Fruit fly (Drosophila melanogaster) whole organism, pupa: Measurements from ENCODE around the gene pcm.
A peak's percentile ranks its signal among the peaks of the same experiment; 100 is the strongest.

Source experiments
- CG10348 ChIP-seq: fragments of 200-800 bp; sonication (Bioruptor generic); IDR thresholded peaks from 2 replicates; pipeline ENCODE4 v1.3.6; 2022; ENCODE audit warnings: missing biosample characterization, missing genetic modification characterization
- CG12605 ChIP-seq: fragments of 200-800 bp; sonication (Bioruptor generic); IDR thresholded peaks from 2 replicates; pipeline ENCODE4 v1.3.6; 2022; ENCODE audit warnings: missing biosample characterization, missing genetic modification characterization
- CG13204 ChIP-seq: fragments of 200-800 bp; sonication (Bioruptor generic); optimal IDR thresholded peaks from 2 replicates; lab custom pipeline; 2018; ENCODE audit warnings: missing biosample characterization, mild to moderate bottlenecking, missing genetic modification characterization, moderate library complexity
- CG14655 ChIP-seq: fragments of 200-800 bp; sonication (Bioruptor generic); optimal IDR thresholded peaks from 3 replicates; lab custom pipeline; 2017; ENCODE audit warnings: mild to moderate bottlenecking, missing biosample characterization, missing genetic modification reagents, missing genetic modification characterization
- CG15710 ChIP-seq: fragments of 200-800 bp; sonication (Bioruptor generic); optimal IDR thresholded peaks from 2 replicates; lab custom pipeline; 2018; ENCODE audit warnings: missing biosample characterization, mild to moderate bottlenecking, missing genetic modification characterization, moderate library complexity
- CG17806 ChIP-seq: fragments of 200-800 bp; sonication (Bioruptor generic); optimal IDR thresholded peaks from 2 replicates; lab custom pipeline; 2018; ENCODE audit warnings: missing biosample characterization, mild to moderate bottlenecking, missing genetic modification characterization, moderate library complexity
- CG32121 ChIP-seq: fragments of 200-800 bp; sonication (Bioruptor generic); IDR thresholded peaks from 2 replicates; pipeline ENCODE4 v1.3.6; 2022; ENCODE audit warnings: missing biosample characterization, missing genetic modification characterization
- CG34367 ChIP-seq: fragments of 200-800 bp; sonication (Bioruptor generic); optimal IDR thresholded peaks from 2 replicates; lab custom pipeline; 2018; ENCODE audit warnings: missing biosample characterization, mild to moderate bottlenecking, missing genetic modification characterization
- CG4496 ChIP-seq: fragments of 200-800 bp; sonication (Bioruptor generic); IDR thresholded peaks from 3 replicates; pipeline ENCODE4 v1.3.6; 2022; ENCODE audit warnings: missing biosample characterization, missing genetic modification characterization
- CG8159 ChIP-seq: fragments of 200-800 bp; sonication (Bioruptor generic); optimal IDR thresholded peaks from 3 replicates; lab custom pipeline; 2018; ENCODE audit warnings: missing biosample characterization, mild to moderate bottlenecking, missing genetic modification characterization, moderate library complexity
- CG8301 ChIP-seq: fragments of 200-800 bp; sonication (Bioruptor generic); optimal IDR thresholded peaks from 2 replicates; lab custom pipeline; 2018; ENCODE audit warnings: missing biosample characterization, mild to moderate bottlenecking, missing genetic modification characterization
- CG9948 ChIP-seq: fragments of 200-800 bp; sonication (Bioruptor generic); optimal IDR thresholded peaks from 2 replicates; lab custom pipeline; 2018; ENCODE audit warnings: missing biosample characterization, mild to moderate bottlenecking, missing genetic modification characterization, moderate library complexity
- D1 ChIP-seq: fragments of 200-800 bp; sonication (Bioruptor generic); optimal IDR thresholded peaks from 2 replicates; lab custom pipeline; 2018; ENCODE audit warnings: missing biosample characterization, mild to moderate bottlenecking, missing genetic modification characterization, moderate library complexity
- EcR ChIP-seq: fragments of 200-800 bp; sonication (Bioruptor generic); optimal IDR thresholded peaks from 3 replicates; lab custom pipeline; 2019; ENCODE audit warnings: missing biosample characterization, missing genetic modification characterization, mild to moderate bottlenecking, moderate library complexity, missing genetic modification reagents
- Ets98B ChIP-seq: fragments of 200-800 bp; sonication (Bioruptor generic); IDR thresholded peaks from 2 replicates; pipeline ENCODE4 v1.3.6; 2022; ENCODE audit warnings: missing biosample characterization, missing genetic modification characterization
- Pif1A ChIP-seq: fragments of 200-800 bp; sonication (Bioruptor generic); optimal IDR thresholded peaks from 3 replicates; lab custom pipeline; 2016; ENCODE audit warnings: missing biosample characterization, missing genetic modification characterization
- Pif1B ChIP-seq: fragments of 200-800 bp; sonication (Bioruptor generic); optimal IDR thresholded peaks from 3 replicates; lab custom pipeline; 2016; ENCODE audit warnings: missing biosample characterization, missing genetic modification characterization
- Snoo ChIP-seq: fragments of 200-800 bp; sonication (Bioruptor generic); optimal IDR thresholded peaks from 3 replicates; lab custom pipeline; 2017; ENCODE audit warnings: missing biosample characterization, mild to moderate bottlenecking, missing genetic modification characterization, inconsistent platforms
- fd96Ca ChIP-seq: fragments of 200-800 bp; sonication (Bioruptor generic); IDR thresholded peaks from 3 replicates; pipeline ENCODE4 v1.3.6; 2022; ENCODE audit warnings: missing biosample characterization, missing genetic modification characterization
- gl ChIP-seq: fragments of 200-800 bp; sonication (Bioruptor generic); optimal IDR thresholded peaks from 2 replicates; lab custom pipeline; 2018; ENCODE audit warnings: missing biosample characterization, mild to moderate bottlenecking, missing genetic modification characterization
- rn ChIP-seq: fragments of 200-800 bp; sonication (Bioruptor generic); IDR thresholded peaks from 2 replicates; pipeline ENCODE4 v1.3.6; 2022; ENCODE audit warnings: missing biosample characterization, missing genetic modification characterization

Gene pcm

dm6 chrX:19485057-19485456 is 6.8 kb downstream of the pcm start:
- no peak for TF ChIP-seq CG14655
- TF ChIP-seq Pif1A (GFP tag; lab: Kevin White, UChicago): no peak
- peak; percentile 65; the same call in 2 of the 3 replicates for TF ChIP-seq CG4496 (GFP tag; lab: Robert Waterston, UW)
- TF ChIP-seq EcR: peak; percentile 29
- no peak for TF ChIP-seq rn (GFP tag; lab: Robert Waterston, UW)
- TF ChIP-seq CG8301 (tag; lab: Kevin White, UChicago): no peak
- peak; percentile 71 for TF ChIP-seq CG8159 (tag; lab: Kevin White, UChicago)
- TF ChIP-seq gl (tag; lab: Kevin White, UChicago): peak; percentile 90
- TF ChIP-seq CG9948 (tag; lab: Kevin White, UChicago): peak; percentile 47
- TF ChIP-seq fd96Ca (GFP tag; lab: Robert Waterston, UW): 0 out of 3 replicates have a peak, but pooled peaks have one; percentile 43
- peak; percentile 22; the same call in 1 of the 2 replicates for TF ChIP-seq Ets98B (GFP tag; lab: Robert Waterston, UW)
- no peak for TF ChIP-seq D1 (tag; lab: Kevin White, UChicago)
- TF ChIP-seq Pif1B: no peak
- TF ChIP-seq CG34367 (tag; lab: Kevin White, UChicago): peak; percentile 73
- peak; percentile 76 for TF ChIP-seq CG15710 (tag; lab: Kevin White, UChicago)
- peak; percentile 80 for TF ChIP-seq CG12605 (GFP tag; lab: Robert Waterston, UW)
- TF ChIP-seq CG13204 (GFP tag; lab: Kevin White, UChicago): no peak
- 0 out of 2 replicates have a peak, but pooled peaks have one; percentile 14 for TF ChIP-seq CG32121 (GFP tag; lab: Robert Waterston, UW)
- no peak for TF ChIP-seq CG10348 (GFP tag; lab: Robert Waterston, UW)
- TF ChIP-seq CG17806 (tag; lab: Kevin White, UChicago): peak; percentile 59

dm6 chrX:19480544-19481127 is 11.2 kb downstream of the pcm start:
- TF ChIP-seq CG8301 (tag; lab: Kevin White, UChicago): no peak
- no peak for TF ChIP-seq CG13204 (GFP tag; lab: Kevin White, UChicago)
- TF ChIP-seq Snoo (tag; lab: Kevin White, UChicago): no peak
- no peak for TF ChIP-seq D1 (tag; lab: Kevin White, UChicago)
- no peak for TF ChIP-seq fd96Ca (GFP tag; lab: Robert Waterston, UW)
- no peak for TF ChIP-seq CG15710 (tag; lab: Kevin White, UChicago)
- TF ChIP-seq CG12605 (GFP tag; lab: Robert Waterston, UW): no peak
- TF ChIP-seq CG32121 (GFP tag; lab: Robert Waterston, UW): no peak
- no peak; the same call in 1 of the 2 replicates for TF ChIP-seq Ets98B (GFP tag; lab: Robert Waterston, UW)
- no peak for TF ChIP-seq EcR
- TF ChIP-seq CG4496 (GFP tag; lab: Robert Waterston, UW): no peak
- TF ChIP-seq CG34367 (tag; lab: Kevin White, UChicago): no peak
- no peak for TF ChIP-seq CG8159 (tag; lab: Kevin White, UChicago)
- no peak for TF ChIP-seq gl (tag; lab: Kevin White, UChicago)
- TF ChIP-seq CG17806 (tag; lab: Kevin White, UChicago): no peak
- TF ChIP-seq Pif1B: no peak
- no peak for TF ChIP-seq CG9948 (tag; lab: Kevin White, UChicago)

- no peak for TF ChIP-seq Pif1A (GFP tag; lab: Kevin White, UChicago)
- no peak for TF ChIP-seq D1 (tag; lab: Kevin White, UChicago)
- no peak for TF ChIP-seq gl (tag; lab: Kevin White, UChicago)
- no peak for TF ChIP-seq Ets98B (GFP tag; lab: Robert Waterston, UW)
- no peak for TF ChIP-seq fd96Ca (GFP tag; lab: Robert Waterston, UW)
- no peak for TF ChIP-seq CG4496 (GFP tag; lab: Robert Waterston, UW)
- TF ChIP-seq EcR: no peak
Observed at dm6 chrX:19479869-19480326, 11.9 kb downstream of the pcm start, which contains the start of the genes Naa15-16 and mRpS14. Gene Naa15-16, plus strand, starts transcription at chrX:19479984. Gene mRpS14, minus strand, starts transcription at chrX:19480238.

dm6 chrX:19479134-19479533 is 12.7 kb downstream of the pcm start, which contains the start of gene CG32533:
Gene CG32533, minus strand, starts transcription at chrX:19479411.
- TF ChIP-seq CG14655 (no peak), CG12605 (GFP tag; lab: Robert Waterston, UW) (no peak), CG15710 (tag; lab: Kevin White, UChicago) (no peak), CG13204 (GFP tag; lab: Kevin White, UChicago) (no peak), CG4496 (GFP tag; lab: Robert Waterston, UW) (no peak), Ets98B (GFP tag; lab: Robert Waterston, UW) (no peak), CG32121 (GFP tag; lab: Robert Waterston, UW) (no peak), D1 (tag; lab: Kevin White, UChicago) (no peak), rn (GFP tag; lab: Robert Waterston, UW) (no peak), EcR (no peak), CG8301 (tag; lab: Kevin White, UChicago) (no peak), CG9948 (tag; lab: Kevin White, UChicago) (no peak), Pif1A (GFP tag; lab: Kevin White, UChicago) (no peak), fd96Ca (GFP tag; lab: Robert Waterston, UW) (no peak), Pif1B (no peak), CG8159 (tag; lab: Kevin White, UChicago) (no peak), CG17806 (tag; lab: Kevin White, UChicago) (no peak), Snoo (tag; lab: Kevin White, UChicago) (no peak), gl (tag; lab: Kevin White, UChicago) (no peak), CG10348 (GFP tag; lab: Robert Waterston, UW) (no peak)
- TF ChIP-seq, all 21 proteins: peak for 0

- TF ChIP-seq CG17806 (tag; lab: Kevin White, UChicago) (no peak), gl (tag; lab: Kevin White, UChicago) (no peak), Pif1A (GFP tag; lab: Kevin White, UChicago) (no peak), Snoo (tag; lab: Kevin White, UChicago) (no peak), Ets98B (GFP tag; lab: Robert Waterston, UW) (no peak), D1 (tag; lab: Kevin White, UChicago) (no peak), fd96Ca (GFP tag; lab: Robert Waterston, UW) (no peak), rn (GFP tag; lab: Robert Waterston, UW) (no peak), CG15710 (tag; lab: Kevin White, UChicago) (no peak), CG8301 (tag; lab: Kevin White, UChicago) (no peak), CG14655 (no peak), EcR (no peak)
Observed at dm6 chrX:19474763-19475162, 17.0 kb downstream of the pcm start, which contains the start of gene narya. Gene narya, plus strand, starts transcription at chrX:19475063.
